Worm (Caenorhabditis elegans) whole organism, L3 larva: ENCODE results near the gene K02E11.3.
"Not testable (repeated sequence)": the region's sequence is repeated elsewhere in the genome, so short reads cannot be mapped to it uniquely, and the experiment has no call there.

Source experiments
- lin-39 ChIP-seq: fragments of 150-350 bp; optimal IDR thresholded peaks from 2 replicates; lab custom pipeline; 2018; ENCODE audit warnings: missing biosample characterization, missing genetic modification reagents, missing genetic modification characterization
- nhr-237 ChIP-seq: fragments of 150-350 bp; optimal IDR thresholded peaks from 2 replicates; lab custom pipeline; 2014; ENCODE audit warnings: missing biosample characterization, missing genetic modification characterization
- nhr-43 ChIP-seq: sonication (generic microtip); optimal IDR thresholded peaks from 2 replicates; lab custom pipeline; 2016; ENCODE audit warnings: mild to moderate bottlenecking, missing genetic modification characterization, missing compliant biosample characterization; ENCODE audit not compliant: poor library complexity, severe bottlenecking
- zag-1 ChIP-seq: fragments of 150-350 bp; optimal IDR thresholded peaks from 2 replicates; lab custom pipeline; 2014; ENCODE audit warnings: missing biosample characterization, missing genetic modification characterization
- ztf-11 ChIP-seq: fragments of 150-350 bp; optimal IDR thresholded peaks from 2 replicates; lab custom pipeline; 2014; ENCODE audit warnings: missing biosample characterization, missing genetic modification characterization

ce11 chrV:14274268-14274667, 27.6 kb upstream of the K02E11.3 start, which contains the start of gene F40G12.7:
- not testable (repeated sequence) for TF ChIP-seq nhr-43 (tag; lab: Kevin White, UChicago); lin-39; nhr-237 (tag; lab: Kevin White, UChicago); ztf-11 (tag; lab: Kevin White, UChicago); zag-1 (tag; lab: Kevin White, UChicago)
